Worm (Caenorhabditis elegans): ENCODE measurements around the gene hach-1.

Gene hach-1

ce11 chrIII:5508669-5509068 is 46.6 kb upstream of the hach-1 start, which contains the start of gene D1044.7:
D1044.7 (minus strand) TSS chrIII:5508769.
- TF ChIP-seq ceh-45 (GFP tag; IDR thresholded peaks at IDR 0.05) (no peak), C38D4.7 (GFP tag; optimal IDR thresholded peaks at IDR 0.05) (no peak), T23F11.4 (GFP tag; optimal IDR thresholded peaks at IDR 0.05) (no peak), gmeb-2 (tag; optimal IDR thresholded peaks at IDR 0.05) (no peak), rnt-1 (tag; optimal IDR thresholded peaks at IDR 0.05) (no peak), pat-9 (tag; optimal IDR thresholded peaks at IDR 0.05) (no peak), ceh-48 (tag; optimal IDR thresholded peaks at IDR 0.05) (no peak), npax-4 (tag; optimal IDR thresholded peaks at IDR 0.05) (no peak), unc-3 (GFP tag; conservative IDR thresholded peaks at IDR 0.05) (no peak), unc-3 (tag; optimal IDR thresholded peaks at IDR 0.05) (no peak), ceh-19 (GFP tag; optimal IDR thresholded peaks at IDR 0.05) (no peak), tbx-2 (tag; optimal IDR thresholded peaks at IDR 0.05) (no peak), ceh-9 (tag; optimal IDR thresholded peaks at IDR 0.05) (no peak), madf-2 (tag; optimal IDR thresholded peaks at IDR 0.05) (no peak), sdc-2 (tag; optimal IDR thresholded peaks at IDR 0.05) (no peak), ceh-24 (tag; optimal IDR thresholded peaks at IDR 0.05) (no peak), mec-3 (tag; optimal IDR thresholded peaks at IDR 0.05; ENCODE audit: borderline replicate concordance) (no peak)

- TF ChIP-seq ceh-18 (tag; optimal IDR thresholded peaks at IDR 0.05) (no peak), ceh-30 (tag; optimal IDR thresholded peaks at IDR 0.05) (no peak), ref-2 (tag; optimal IDR thresholded peaks at IDR 0.05) (no peak), ceh-24 (tag; optimal IDR thresholded peaks at IDR 0.05) (no peak), sox-4 (tag; optimal IDR thresholded peaks at IDR 0.05) (no peak), pat-9 (tag; optimal IDR thresholded peaks at IDR 0.05) (no peak), mec-3 (tag; optimal IDR thresholded peaks at IDR 0.05; ENCODE audit: borderline replicate concordance) (no peak), nfya-1 (tag; optimal IDR thresholded peaks at IDR 0.05) (no peak), ceh-6 (GFP tag; optimal IDR thresholded peaks at IDR 0.05) (no peak), C08G9.2 (tag; optimal IDR thresholded peaks at IDR 0.05) (no peak), eyg-1 (tag; optimal IDR thresholded peaks at IDR 0.05) (no peak), pha-2 (tag; optimal IDR thresholded peaks at IDR 0.05) (no peak)
Measured at ce11 chrIII:5512502-5512901, 42.7 kb upstream of the hach-1 start, which contains the start of gene pqn-25. pqn-25 (minus strand) TSS chrIII:5512602.

- TF ChIP-seq lin-11 (tag; optimal IDR thresholded peaks at IDR 0.05) (no peak), unc-55 (GFP tag; optimal IDR thresholded peaks at IDR 0.05) (no peak), tbx-2 (tag; optimal IDR thresholded peaks at IDR 0.05) (no peak), Y22D7AL.16 (tag; optimal IDR thresholded peaks at IDR 0.05) (no peak), ceh-18 (tag; optimal IDR thresholded peaks at IDR 0.05) (no peak), lim-6 (tag; optimal IDR thresholded peaks at IDR 0.05) (no peak), ceh-14 (tag; optimal IDR thresholded peaks at IDR 0.05) (no peak), eyg-1 (tag; optimal IDR thresholded peaks at IDR 0.05) (no peak), sdc-2 (tag; optimal IDR thresholded peaks at IDR 0.05) (no peak), npax-4 (tag; optimal IDR thresholded peaks at IDR 0.05) (no peak), sox-4 (tag; optimal IDR thresholded peaks at IDR 0.05) (no peak), dmd-4 (tag; optimal IDR thresholded peaks at IDR 0.05; ENCODE audit: borderline replicate concordance) (no peak), fkh-10 (GFP tag; optimal IDR thresholded peaks at IDR 0.05) (no peak), pha-4 (tag; optimal IDR thresholded peaks at IDR 0.05) (no peak), rnt-1 (tag; optimal IDR thresholded peaks at IDR 0.05) (no peak), ahr-1 (tag; optimal IDR thresholded peaks at IDR 0.05) (no peak), ceh-45 (GFP tag; IDR thresholded peaks at IDR 0.05) (no peak), fax-1 (tag; optimal IDR thresholded peaks at IDR 0.05) (no peak), ets-4 (tag; optimal IDR thresholded peaks at IDR 0.05) (no peak), ref-2 (tag; optimal IDR thresholded peaks at IDR 0.05) (no peak)
Measured at ce11 chrIII:5517423-5517822, 37.8 kb upstream of the hach-1 start, which contains the start of gene nekl-4. nekl-4 (minus strand) TSS chrIII:5517523.

ce11 chrIII:5521930-5522329 is 33.3 kb upstream of the hach-1 start, which contains the start of gene D1044.4:
D1044.4 (minus strand) TSS chrIII:5522030.
- TF ChIP-seq unc-3 (GFP tag; conservative IDR thresholded peaks at IDR 0.05) = no peak
- TF ChIP-seq unc-3 (tag; optimal IDR thresholded peaks at IDR 0.05) = no peak
- TF ChIP-seq ceh-6 (GFP tag; optimal IDR thresholded peaks at IDR 0.05) = no peak
- TF ChIP-seq ceh-30 (tag; optimal IDR thresholded peaks at IDR 0.05) = no peak
- TF ChIP-seq ztf-16 (tag; optimal IDR thresholded peaks at IDR 0.05) = no peak
- TF ChIP-seq madf-2 (tag; optimal IDR thresholded peaks at IDR 0.05) = no peak
- TF ChIP-seq tbx-2 (tag; optimal IDR thresholded peaks at IDR 0.05) = no peak
- no peak for TF ChIP-seq Y22D7AL.16 (tag; optimal IDR thresholded peaks at IDR 0.05)
- TF ChIP-seq elt-4 (tag; optimal IDR thresholded peaks at IDR 0.05) = no peak
- TF ChIP-seq C08G9.2 (tag; optimal IDR thresholded peaks at IDR 0.05) = no peak
- TF ChIP-seq eyg-1 (tag; optimal IDR thresholded peaks at IDR 0.05) = no peak
- no peak for TF ChIP-seq sox-2 (GFP tag; IDR thresholded peaks at IDR 0.05)
- no peak for TF ChIP-seq ceh-14 (tag; optimal IDR thresholded peaks at IDR 0.05)
- TF ChIP-seq syd-9 (tag; optimal IDR thresholded peaks at IDR 0.05) = no peak
- TF ChIP-seq ahr-1 (tag; optimal IDR thresholded peaks at IDR 0.05) = no peak
- TF ChIP-seq rnt-1 (tag; optimal IDR thresholded peaks at IDR 0.05) = no peak
- no peak for TF ChIP-seq ceh-24 (tag; optimal IDR thresholded peaks at IDR 0.05)
- no peak for TF ChIP-seq nhr-232 (tag; optimal IDR thresholded peaks at IDR 0.05)
- no peak for TF ChIP-seq lin-11 (tag; optimal IDR thresholded peaks at IDR 0.05)

All from whole organism, late embryonic.